Fruit fly (Drosophila melanogaster): ENCODE results near the gene hdm.

hdm gene

DNA sequence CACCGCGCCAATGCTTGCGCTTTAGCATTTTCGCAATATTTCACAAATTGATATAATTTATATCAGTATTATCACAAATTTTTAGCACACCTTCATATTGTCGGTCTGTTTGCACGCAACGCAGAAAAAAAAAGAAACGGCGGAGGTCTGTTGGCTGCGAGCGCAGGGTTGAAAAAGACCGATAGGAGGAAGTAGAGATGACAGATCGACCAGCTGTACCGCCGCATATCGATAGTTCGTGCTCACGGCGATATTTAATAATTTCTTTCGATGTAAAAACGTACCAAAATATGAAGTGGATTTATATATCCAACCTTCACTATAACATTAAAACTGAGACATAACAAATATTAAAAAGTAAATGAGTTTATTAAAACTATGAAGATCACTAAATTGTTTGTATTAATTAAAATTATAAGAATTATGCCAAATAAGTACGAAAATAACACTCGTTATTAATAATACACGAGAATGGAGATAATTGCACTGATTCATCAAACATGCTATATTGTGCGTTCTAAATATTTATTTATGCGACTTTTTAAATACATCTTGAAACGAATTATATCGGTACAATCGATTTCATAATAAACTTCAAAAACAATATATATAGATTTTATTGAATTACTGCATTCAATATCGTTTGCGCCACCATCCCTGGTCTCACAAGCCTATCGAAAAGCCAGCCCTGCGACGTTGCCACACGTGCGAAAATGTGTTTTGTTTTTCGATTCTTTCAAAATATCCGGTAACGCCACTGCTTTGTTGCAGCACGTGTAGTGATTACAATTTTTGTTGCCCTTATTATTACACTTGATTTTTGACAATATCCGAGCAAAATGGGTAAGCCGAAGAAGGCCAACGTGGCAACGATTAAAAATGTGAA lies 18.5 kb downstream of the hdm start, which contains the start of the genes RpS6 and bys (continued):
- TF ChIP-seq caup (GFP tag; optimal IDR thresholded peaks at IDR 0.05; ENCODE audit: severe bottlenecking) (peak; percentile 69), CG8359 (GFP tag; optimal IDR thresholded peaks at IDR 0.05; ENCODE audit: borderline replicate concordance) (no peak), rib (GFP tag; IDR thresholded peaks at IDR 0.05) (peak; percentile 60; the same call in 1 of the 2 replicates), gsb-n (tag; optimal IDR thresholded peaks at IDR 0.05) (no peak), CG32767 (GFP tag; IDR thresholded peaks at IDR 0.05) (no peak), CG18619 (GFP tag; optimal IDR thresholded peaks at IDR 0.05) (peak; percentile 52), Chrac-16 (GFP tag; optimal IDR thresholded peaks at IDR 0.05) (peak; percentile 48), vvl (GFP tag; IDR thresholded peaks at IDR 0.05) (peak; percentile 31; the same call in 1 of the 2 replicates), pum (GFP tag; optimal IDR thresholded peaks at IDR 0.05) (peak; percentile 1), run (tag; optimal IDR thresholded peaks at IDR 0.05) (peak; percentile 7), Ssrp (tag; optimal IDR thresholded peaks at IDR 0.05) (no peak), MBD-R2 (GFP tag; IDR thresholded peaks at IDR 0.05) (peak; percentile 38), CG9437 (GFP tag; optimal IDR thresholded peaks at IDR 0.05) (peak; percentile 63), Med (GFP tag) (peak; percentile 89), chif (GFP tag; optimal IDR thresholded peaks at IDR 0.05) (peak in 1 of 2 experiments; percentile 8), vfl (GFP tag; optimal IDR thresholded peaks at IDR 0.05) (no peak), Optix (GFP tag; IDR thresholded peaks at IDR 0.05) (0 out of 3 replicates have a peak, but pooled peaks have one; percentile 32), pzg (GFP tag; optimal IDR thresholded peaks at IDR 0.05) (peak; percentile 58), zen (tag; optimal IDR thresholded peaks at IDR 0.05) (peak; percentile 43), dmrt99B (tag; optimal IDR thresholded peaks at IDR 0.05) (peak; percentile 19), Dad (GFP tag; optimal IDR thresholded peaks at IDR 0.05) (no peak), sug (tag; optimal IDR thresholded peaks at IDR 0.05) (no peak), CG9609 (GFP tag; optimal IDR thresholded peaks at IDR 0.05) (no peak), CG32772 (GFP tag; IDR thresholded peaks at IDR 0.05) (peak; percentile 58), CG12391 (tag; optimal IDR thresholded peaks at IDR 0.05) (peak; percentile 59), CG17328 (GFP tag; IDR thresholded peaks at IDR 0.05) (peak; percentile 46; the same call in 1 of the 2 replicates), Ptx1 (GFP tag; IDR thresholded peaks at IDR 0.05) (peak; percentile 33), bsh (GFP tag; optimal IDR thresholded peaks at IDR 0.05) (peak; percentile 2 to 5), CG3726 (GFP tag; IDR thresholded peaks at IDR 0.05) (0 out of 3 replicates have a peak, but pooled peaks have one; percentile 23), br (optimal IDR thresholded peaks at IDR 0.05) (no peak), ewg (GFP tag; optimal IDR thresholded peaks at IDR 0.05) (no peak), dimm (GFP tag; IDR thresholded peaks at IDR 0.05) (no peak), zf30C (GFP tag; optimal IDR thresholded peaks at IDR 0.05) (peak; percentile 10), CTCF (GFP tag; optimal IDR thresholded peaks at IDR 0.05) (no peak), CG1602 (GFP tag; optimal IDR thresholded peaks at IDR 0.05) (no peak), CG10209 (GFP tag; optimal IDR thresholded peaks at IDR 0.05) (peak; percentile 43), CG13775 (GFP tag; optimal IDR thresholded peaks at IDR 0.05) (peak; percentile 66), jigr1 (GFP tag; IDR thresholded peaks at IDR 0.05) (no peak), grau (tag; optimal IDR thresholded peaks at IDR 0.05) (peak; percentile 2), slbo (GFP tag; IDR thresholded peaks at IDR 0.05) (peak; percentile 81), CG3995 (GFP tag; optimal IDR thresholded peaks at IDR 0.05) (peak; percentile 22), CG12104 (GFP tag; optimal IDR thresholded peaks at IDR 0.05) (peak; percentile 30), Hmr (GFP tag; optimal IDR thresholded peaks at IDR 0.05) (peak; percentile 68), ara (GFP tag; IDR thresholded peaks at IDR 0.05) (peak; percentile 13; the same call in 1 of the 2 replicates), H15 (GFP tag; IDR thresholded peaks at IDR 0.05) (peak; percentile 58; the same call in 1 of the 3 replicates), CG11247 (GFP tag; IDR thresholded peaks at IDR 0.05) (peak; percentile 70), trem (tag; optimal IDR thresholded peaks at IDR 0.05) (no peak), gem (tag; optimal IDR thresholded peaks at IDR 0.05) (peak; percentile 50), CG11504 (tag; optimal IDR thresholded peaks at IDR 0.05) (peak; percentile 46)
